Worm (Caenorhabditis elegans) whole organism, L2 larva: ENCODE results near the gene nhr-65.

Experiments
- ama-1 ChIP-seq: fragments of 150-350 bp; optimal IDR thresholded peaks from 2 replicates; lab custom pipeline; 2018; ENCODE audit warnings: inconsistent platforms
- nhr-237 ChIP-seq: fragments of 150-350 bp; optimal IDR thresholded peaks from 2 replicates; lab custom pipeline; 2014; ENCODE audit warnings: missing biosample characterization, missing genetic modification characterization
- snpc-4 ChIP-seq: fragments of 150-350 bp; optimal IDR thresholded peaks from 2 replicates; lab custom pipeline; 2014; ENCODE audit warnings: missing biosample characterization, missing genetic modification characterization

DNA sequence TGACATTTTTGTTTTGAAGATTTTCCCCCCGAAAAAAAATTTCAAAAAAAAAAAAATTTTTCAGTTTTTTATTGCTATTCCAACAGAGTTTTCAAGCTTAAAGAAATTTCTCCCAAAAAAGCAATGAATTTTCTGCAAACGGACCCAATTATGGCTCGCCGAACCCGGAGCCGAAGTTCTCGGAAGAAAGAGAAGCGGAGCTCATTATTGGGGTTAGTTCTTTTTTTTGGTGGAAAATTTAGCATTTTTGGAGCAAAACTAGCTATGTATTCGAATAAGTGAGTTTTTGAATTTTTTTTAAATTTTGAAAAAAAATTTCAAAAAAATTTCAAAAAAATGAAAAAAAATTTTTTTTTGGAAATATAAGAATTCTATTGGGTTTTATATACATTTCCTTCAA lies 19.5 kb upstream of the nhr-65 start, which contains the start of gene ncs-5:
- TF ChIP-seq snpc-4 (tag; lab: Kevin White, UChicago) (no peak), ama-1 (lab: Kevin White, UChicago) (no peak), nhr-237 (tag; lab: Kevin White, UChicago) (no peak)
